Fruit fly (Drosophila melanogaster) whole organism, adult: Measurements from ENCODE around the gene CG33795.

Source experiments
- CG11617 ChIP-seq: fragments of 200-800 bp; sonication (Bioruptor generic); optimal IDR thresholded peaks from 2 replicates; lab custom pipeline; 2017; ENCODE audit warnings: mild to moderate bottlenecking, missing biosample characterization, missing genetic modification reagents, missing genetic modification characterization
- CG12768 ChIP-seq: fragments of 200-800 bp; sonication (Bioruptor generic); optimal IDR thresholded peaks from 2 replicates; lab custom pipeline; 2017; ENCODE audit warnings: missing biosample characterization, missing genetic modification characterization, mild to moderate bottlenecking, moderate library complexity, missing genetic modification reagents
- CG14711 ChIP-seq: fragments of 200-800 bp; sonication (Bioruptor generic); optimal IDR thresholded peaks from 2 replicates; lab custom pipeline; 2018; ENCODE audit warnings: missing biosample characterization, mild to moderate bottlenecking, missing genetic modification characterization, moderate library complexity
- CG1620 ChIP-seq: fragments of 200-800 bp; sonication (Bioruptor generic); optimal IDR thresholded peaks from 2 replicates; lab custom pipeline; 2016; ENCODE audit warnings: missing biosample characterization, missing genetic modification characterization
- CG33017 ChIP-seq: fragments of 200-800 bp; sonication (Bioruptor generic); optimal IDR thresholded peaks from 2 replicates; lab custom pipeline; 2018; ENCODE audit warnings: missing biosample characterization, mild to moderate bottlenecking, missing genetic modification characterization, moderate library complexity
- CG7045 ChIP-seq: fragments of 200-800 bp; sonication (Bioruptor generic); optimal IDR thresholded peaks from 2 replicates; lab custom pipeline; 2017; ENCODE audit warnings: missing biosample characterization, mild to moderate bottlenecking, missing genetic modification characterization
- CG7101 ChIP-seq: fragments of 200-800 bp; sonication (Bioruptor generic); optimal IDR thresholded peaks from 2 replicates; lab custom pipeline; 2018; ENCODE audit warnings: missing biosample characterization, mild to moderate bottlenecking, missing genetic modification characterization, moderate library complexity
- Crg-1 ChIP-seq: fragments of 200-800 bp; sonication (Bioruptor generic); optimal IDR thresholded peaks from 2 replicates; lab custom pipeline; 2016; ENCODE audit warnings: missing biosample characterization, missing genetic modification characterization
- Hr96 ChIP-seq: fragments of 200-800 bp; sonication (Bioruptor generic); optimal IDR thresholded peaks from 2 replicates; lab custom pipeline; 2016; ENCODE audit warnings: missing biosample characterization, missing genetic modification characterization
- bab1 ChIP-seq: fragments of 200-800 bp; sonication (Bioruptor generic); optimal IDR thresholded peaks from 3 replicates; lab custom pipeline; 2019; ENCODE audit warnings: missing biosample characterization, mild to moderate bottlenecking, missing genetic modification characterization, moderate library complexity
- cic ChIP-seq: fragments of 200-800 bp; sonication (Bioruptor generic); optimal IDR thresholded peaks from 2 replicates; lab custom pipeline; 2017; ENCODE audit warnings: missing biosample characterization, mild to moderate bottlenecking, missing genetic modification characterization, moderate library complexity
- kay ChIP-seq: fragments of 200-800 bp; sonication (Bioruptor generic); peaks from one replicate; lab custom pipeline; 2016; ENCODE audit warnings: missing biosample characterization, missing genetic modification characterization, borderline replicate concordance
- pad ChIP-seq: fragments of 200-800 bp; sonication (Bioruptor generic); optimal IDR thresholded peaks from 3 replicates; lab custom pipeline; 2017; ENCODE audit warnings: missing biosample characterization, missing genetic modification characterization, mild to moderate bottlenecking, moderate library complexity, missing genetic modification reagents

- TF ChIP-seq Hr96 (GFP tag; lab: Kevin White, UChicago): no peak
- no peak for TF ChIP-seq kay (GFP tag; lab: Kevin White, UChicago)
- TF ChIP-seq CG1620 (GFP tag; lab: Kevin White, UChicago): no peak
- no peak for TF ChIP-seq CG7045 (GFP tag; lab: Kevin White, UChicago)
- no peak for TF ChIP-seq cic (GFP tag; lab: Kevin White, UChicago)
- TF ChIP-seq CG7101 (tag; lab: Kevin White, UChicago): no peak
- no peak for TF ChIP-seq CG12768 (GFP tag; lab: Kevin White, UChicago)
- TF ChIP-seq CG33017 (tag; lab: Kevin White, UChicago): no peak
- TF ChIP-seq bab1 (GFP tag; lab: Kevin White, UChicago): no peak
- no peak for TF ChIP-seq pad
- TF ChIP-seq CG11617: no peak
- TF ChIP-seq CG14711 (tag; lab: Kevin White, UChicago): no peak
- no peak for TF ChIP-seq Crg-1
Observed at dm6 chr3L:16181330-16181830, 10.2 kb upstream of the CG33795 start.
